Worm (Caenorhabditis elegans) whole organism, young adult: ENCODE data around the gene cnp-2.
"Not testable (repeated sequence)": the region's sequence is repeated elsewhere in the genome, so short reads cannot be mapped to it uniquely, and the experiment has no call there.

Experiments used
- B0261.1 ChIP-seq: sonication (generic microtip); optimal IDR thresholded peaks from 2 replicates; lab custom pipeline; 2016; ENCODE audit warnings: mild to moderate bottlenecking, missing genetic modification characterization, moderate library complexity, missing compliant biosample characterization
- B0336.3 ChIP-seq: fragments of 200-800 bp; sonication (Bioruptor generic); IDR thresholded peaks from 2 replicates; pipeline ENCODE4 v1.3.6; 2022; ENCODE audit warnings: missing genetic modification characterization, missing compliant biosample characterization
- F55B11.4 ChIP-seq: sonication (generic microtip); optimal IDR thresholded peaks from 2 replicates; lab custom pipeline; 2016; ENCODE audit warnings: missing compliant biosample characterization, missing genetic modification characterization, borderline replicate concordance; ENCODE audit not compliant: insufficient read depth
- T07F8.4 ChIP-seq: sonication (generic microtip); optimal IDR thresholded peaks from 2 replicates; lab custom pipeline; 2016; ENCODE audit warnings: mild to moderate bottlenecking, missing genetic modification characterization, moderate library complexity, missing compliant biosample characterization
- Y79H2A.3 ChIP-seq: fragments of 200-800 bp; sonication (Bioruptor generic); conservative IDR thresholded peaks from 2 replicates; pipeline ENCODE4 v1.3.6; 2022; ENCODE audit warnings: missing genetic modification reagents, missing genetic modification characterization, missing compliant biosample characterization
- ama-1 ChIP-seq, 3 experiments: fragments of 150-350 bp in 1 of 3; sonication (generic microtip) in 2 of 3; optimal IDR thresholded peaks; 2 replicates each; lab custom pipeline; 2014 to 2018; ENCODE audit warnings: missing biosample characterization in 2 of 3, missing genetic modification characterization in 2 of 3, missing genetic modification reagents in 2 of 3
- aptf-2 ChIP-seq: fragments of 200-800 bp; sonication (Bioruptor generic); conservative IDR thresholded peaks from 2 replicates; pipeline ENCODE4 v1.3.6; 2022; ENCODE audit warnings: missing genetic modification reagents, missing genetic modification characterization, missing compliant biosample characterization
- attf-5 ChIP-seq: fragments of 200-800 bp; sonication (Bioruptor generic); optimal IDR thresholded peaks from 2 replicates; lab custom pipeline; 2018; ENCODE audit warnings: mild to moderate bottlenecking, missing genetic modification characterization, missing compliant biosample characterization
- bed-1 ChIP-seq: fragments of 200-800 bp; sonication (Bioruptor generic); IDR thresholded peaks from 2 replicates; pipeline ENCODE4 v1.3.6; 2022; ENCODE audit warnings: missing genetic modification reagents, missing genetic modification characterization, missing compliant biosample characterization
- bed-2 ChIP-seq: fragments of 200-800 bp; sonication (Bioruptor generic); IDR thresholded peaks from 2 replicates; pipeline ENCODE4 v1.3.6; 2022; ENCODE audit warnings: missing genetic modification reagents, missing genetic modification characterization, missing compliant biosample characterization
- ccch-3 ChIP-seq: fragments of 200-800 bp; sonication (Bioruptor generic); optimal IDR thresholded peaks from 2 replicates; lab custom pipeline; 2018; ENCODE audit warnings: mild to moderate bottlenecking, missing genetic modification characterization, missing compliant biosample characterization
- cebp-1 ChIP-seq, 2 experiments: fragments of 200-800 bp in 1 of 2; sonication (Bioruptor generic) in 1 of 2; sonication (generic microtip) in 1 of 2; IDR thresholded peaks in 1 of 2; optimal IDR thresholded peaks in 1 of 2; 2 replicates each; pipeline versions ENCODE4 v1.3.6 to Lab custom; 2017 to 2022; ENCODE audit warnings: missing compliant biosample characterization in 2 of 2, missing genetic modification characterization in 2 of 2, mild to moderate bottlenecking in 1 of 2, missing genetic modification reagents in 1 of 2, moderate library complexity in 1 of 2
- ceh-40 ChIP-seq: fragments of 200-800 bp; sonication (Bioruptor generic); IDR thresholded peaks from 2 replicates; pipeline ENCODE4 v1.3.6; 2022; ENCODE audit warnings: missing genetic modification characterization, missing compliant biosample characterization
- ceh-79 ChIP-seq: sonication (generic microtip); optimal IDR thresholded peaks from 2 replicates; lab custom pipeline; 2017; ENCODE audit warnings: mild to moderate bottlenecking, missing genetic modification characterization, missing compliant biosample characterization
- dpl-1 ChIP-seq: fragments of 150-350 bp; optimal IDR thresholded peaks from 2 replicates; lab custom pipeline; 2014; ENCODE audit warnings: missing biosample characterization, missing genetic modification reagents, missing genetic modification characterization
- hlh-26 ChIP-seq: fragments of 200-800 bp; sonication (Bioruptor generic); conservative IDR thresholded peaks from 2 replicates; pipeline ENCODE4 v1.3.6; 2022; ENCODE audit warnings: missing genetic modification reagents, missing genetic modification characterization, missing compliant biosample characterization
- hmg-20 ChIP-seq: fragments of 200-800 bp; sonication (Bioruptor generic); IDR thresholded peaks from 2 replicates; pipeline ENCODE4 v1.3.6; 2022; ENCODE audit warnings: missing genetic modification reagents, missing genetic modification characterization, missing compliant biosample characterization
- hrde-1 ChIP-seq: sonication (generic microtip); optimal IDR thresholded peaks from 2 replicates; lab custom pipeline; 2016; ENCODE audit warnings: missing genetic modification characterization, mild to moderate bottlenecking, missing compliant biosample characterization, moderate library complexity, missing genotype, missing genetic modification reagents, borderline replicate concordance
- let-526 ChIP-seq: fragments of 200-800 bp; sonication (Bioruptor generic); IDR thresholded peaks from 2 replicates; pipeline ENCODE4 v1.3.6; 2022; ENCODE audit warnings: missing genetic modification reagents, missing genetic modification characterization, missing compliant biosample characterization
- lin-26 ChIP-seq: fragments of 200-800 bp; sonication (Bioruptor generic); IDR thresholded peaks from 2 replicates; pipeline ENCODE4 v1.3.6; 2022; ENCODE audit warnings: missing genetic modification reagents, missing genetic modification characterization, missing compliant biosample characterization
- lin-40 ChIP-seq: sonication (generic microtip); optimal IDR thresholded peaks from 2 replicates; lab custom pipeline; 2016; ENCODE audit warnings: missing genetic modification characterization, mild to moderate bottlenecking, missing compliant biosample characterization, missing genotype, missing genetic modification reagents
- lin-54 ChIP-seq: fragments of 200-800 bp; sonication (Bioruptor generic); optimal IDR thresholded peaks from 2 replicates; lab custom pipeline; 2018; ENCODE audit warnings: mild to moderate bottlenecking, missing genetic modification characterization, missing compliant biosample characterization
- madf-8 ChIP-seq: fragments of 200-800 bp; sonication (Bioruptor generic); conservative IDR thresholded peaks from 2 replicates; pipeline ENCODE4 v1.3.6; 2022; ENCODE audit warnings: missing genetic modification reagents, missing genetic modification characterization, missing compliant biosample characterization
- nhr-120 ChIP-seq: fragments of 200-800 bp; sonication (Bioruptor generic); IDR thresholded peaks from 2 replicates; pipeline ENCODE4 v1.3.6; 2022; ENCODE audit warnings: missing genetic modification characterization, missing compliant biosample characterization
- nhr-27 ChIP-seq: fragments of 200-800 bp; sonication (Bioruptor generic); optimal IDR thresholded peaks from 2 replicates; lab custom pipeline; 2018; ENCODE audit warnings: mild to moderate bottlenecking, missing genetic modification characterization, moderate library complexity, missing compliant biosample characterization
- rcor-1 ChIP-seq: fragments of 200-800 bp; sonication (Bioruptor generic); IDR thresholded peaks from 2 replicates; pipeline ENCODE4 v1.3.6; 2022; ENCODE audit warnings: missing genetic modification reagents, missing genetic modification characterization, missing compliant biosample characterization
- rec-8 ChIP-seq, 2 experiments: sonication (generic microtip); optimal IDR thresholded peaks; 2 replicates each; lab custom pipeline; 2016; ENCODE audit warnings: mild to moderate bottlenecking in 2 of 2, missing genetic modification characterization in 2 of 2, missing genetic modification reagents in 2 of 2, missing genotype in 2 of 2, missing biosample characterization in 1 of 2, missing compliant biosample characterization in 1 of 2, moderate library complexity in 1 of 2
- sea-2 ChIP-seq: fragments of 200-800 bp; sonication (Bioruptor generic); IDR thresholded peaks from 2 replicates; pipeline ENCODE4 v1.3.6; 2022; ENCODE audit warnings: missing genetic modification characterization, missing compliant biosample characterization
- snpc-1.1 ChIP-seq: sonication (generic microtip); optimal IDR thresholded peaks from 2 replicates; lab custom pipeline; 2017; ENCODE audit warnings: missing genetic modification characterization, mild to moderate bottlenecking, missing compliant biosample characterization, antibody characterized with exemption, moderate library complexity, missing genotype, missing genetic modification reagents; ENCODE audit not compliant: insufficient read depth
- snpc-3.4 ChIP-seq: sonication (generic microtip); optimal IDR thresholded peaks from 2 replicates; lab custom pipeline; 2017; ENCODE audit warnings: missing genetic modification characterization, mild to moderate bottlenecking, missing compliant biosample characterization, antibody characterized with exemption, moderate library complexity, missing genotype, missing genetic modification reagents
- zim-3 ChIP-seq: sonication (generic microtip); optimal IDR thresholded peaks from 2 replicates; lab custom pipeline; 2017; ENCODE audit warnings: mild to moderate bottlenecking, missing genetic modification characterization, moderate library complexity, missing compliant biosample characterization
- ztf-18 ChIP-seq: sonication (generic microtip); optimal IDR thresholded peaks from 2 replicates; lab custom pipeline; 2016; ENCODE audit warnings: missing genotype, mild to moderate bottlenecking, missing genetic modification characterization, missing compliant biosample characterization
- ztf-3 ChIP-seq: fragments of 200-800 bp; sonication (Bioruptor generic); optimal IDR thresholded peaks from 2 replicates; lab custom pipeline; 2018; ENCODE audit warnings: mild to moderate bottlenecking, missing genetic modification characterization, missing compliant biosample characterization

The cnp-2 gene

ce11 chrII:12739306-12739705, 21.3 kb upstream of the cnp-2 start (continued):
- TF ChIP-seq lin-40 (tag; lab: Kevin White, UChicago) (no peak), lin-54 (GFP tag; lab: Kevin White, UChicago) (peak; percentile 81), zim-3 (tag; lab: Kevin White, UChicago) (no peak), B0261.1 (tag; lab: Kevin White, UChicago) (no peak), aptf-2 (0 out of 2 replicates have a peak, but pooled peaks have one; percentile 50), cebp-1 (GFP tag; IDR thresholded peaks at IDR 0.05; lab: Robert Waterston, UW) (no peak), cebp-1 (tag; optimal IDR thresholded peaks at IDR 0.05; lab: Kevin White, UChicago) (no peak), madf-8 (GFP tag; lab: Robert Waterston, UW) (peak; percentile 94), ztf-3 (no peak), hmg-20 (GFP tag; lab: Robert Waterston, UW) (no peak), nhr-27 (tag; lab: Kevin White, UChicago) (no peak), ama-1 (optimal IDR thresholded peaks at IDR 0.05; lab: Kevin White, UChicago) (no peak), ama-1 (GFP tag; optimal IDR thresholded peaks at IDR 0.05; lab: Kevin White, UChicago) (no peak), attf-5 (GFP tag; lab: Kevin White, UChicago) (no peak), dpl-1 (peak; percentile 93), ztf-18 (tag; lab: Kevin White, UChicago) (no peak), hrde-1 (tag; lab: Kevin White, UChicago) (peak; percentile 37), T07F8.4 (tag; lab: Kevin White, UChicago) (no peak), F55B11.4 (tag; lab: Kevin White, UChicago) (no peak), B0336.3 (GFP tag; lab: Robert Waterston, UW) (0 out of 2 replicates have a peak, but pooled peaks have one; percentile 18), snpc-1.1 (peak; percentile 74), ceh-40 (no peak), ccch-3 (GFP tag; lab: Kevin White, UChicago) (no peak), hlh-26 (GFP tag; lab: Robert Waterston, UW) (no peak), snpc-3.4 (tag; lab: Kevin White, UChicago) (peak; percentile 93), Y79H2A.3 (GFP tag; lab: Robert Waterston, UW) (peak; percentile 78; the same call in 1 of the 2 replicates), rec-8 (tag; optimal IDR thresholded peaks at IDR 0.05; lab: Kevin White, UChicago) (no peak), ceh-79 (tag; lab: Kevin White, UChicago) (no peak)

- peak; percentile 64; the same call in 1 of the 2 replicates for TF ChIP-seq lin-26
- TF ChIP-seq bed-1 (GFP tag; lab: Robert Waterston, UW) = 0 out of 2 replicates have a peak, but pooled peaks have one; percentile 75
- TF ChIP-seq rcor-1 (GFP tag; lab: Robert Waterston, UW) = peak; percentile 61; the same call in 1 of the 2 replicates
- TF ChIP-seq nhr-120 (GFP tag; lab: Robert Waterston, UW) = 0 out of 2 replicates have a peak, but pooled peaks have one; percentile 83
These were observed 10.9 kb upstream of the cnp-2 start for ce11 chrII:12749720-12750119.

- TF ChIP-seq let-526, sea-2, bed-2 (GFP tag; lab: Robert Waterston, UW): not testable (repeated sequence)
These were observed 6.9 kb upstream of the cnp-2 start, which contains the start of gene Y46G5A.39 for ce11 chrII:12753725-12754124. Y46G5A.39 (minus strand) TSS chrII:12753825.
